Worm (Caenorhabditis elegans): ENCODE data around the gene rap-3.

rap-3 gene

DNA sequence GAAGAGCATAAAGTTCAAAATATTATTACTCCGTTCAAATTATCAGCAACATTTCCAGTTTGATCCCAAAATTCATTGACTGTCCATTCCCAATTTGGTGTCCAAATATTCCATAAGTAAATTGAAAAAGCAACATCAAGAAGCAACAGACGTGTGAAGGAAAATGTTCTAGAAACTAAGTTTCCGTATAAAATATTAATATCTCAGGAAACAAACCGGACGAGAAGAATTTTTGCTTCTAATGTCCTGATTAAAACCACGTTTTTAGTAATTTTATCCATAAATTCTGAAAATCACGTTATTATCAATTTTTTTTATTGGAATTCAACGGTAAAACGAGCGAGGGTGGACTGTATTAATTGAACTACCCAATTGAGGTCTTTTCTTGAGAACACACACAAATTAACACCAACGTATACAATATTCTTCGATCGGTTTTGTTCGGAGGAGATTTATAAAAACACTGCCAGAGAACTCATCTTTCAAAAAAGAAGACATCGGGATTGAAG, 30.1 kb upstream of the rap-3 start, which contains the start of gene pigq-1 (continued):
- TF ChIP-seq nhr-23 (tag; optimal IDR thresholded peaks at IDR 0.05) (no peak), unc-55 (GFP tag; optimal IDR thresholded peaks at IDR 0.05) (no peak), blmp-1 (tag; optimal IDR thresholded peaks at IDR 0.05; ENCODE audit: insufficient read depth) (no peak), nhr-12 (tag; optimal IDR thresholded peaks at IDR 0.05) (no peak)

DNA sequence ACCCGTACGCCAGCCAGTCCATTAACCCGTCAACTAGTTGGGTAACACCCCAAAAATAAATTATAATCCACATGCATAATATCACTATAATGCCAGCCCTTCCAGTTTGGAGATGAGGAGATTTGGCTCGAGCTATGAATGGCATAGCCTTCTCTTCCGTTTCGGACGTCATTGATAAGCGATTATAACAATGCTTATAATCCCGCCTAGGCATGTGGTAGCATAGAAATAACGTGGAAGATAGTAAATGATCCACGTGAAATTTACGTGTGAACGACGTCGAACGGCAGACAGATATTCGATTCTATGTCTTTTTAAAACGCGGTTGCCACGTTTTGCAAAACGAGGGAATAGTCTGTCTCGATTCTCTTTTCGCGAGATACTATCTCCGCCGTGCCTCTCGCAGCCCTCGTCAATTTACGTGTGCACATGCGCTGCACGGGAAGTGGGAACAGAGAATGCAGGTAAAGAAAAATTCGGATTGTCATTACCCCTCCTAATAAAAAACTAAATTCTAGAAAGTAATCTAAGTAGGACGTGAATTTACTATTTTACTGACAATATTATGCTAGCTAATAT, 28.2 kb upstream of the rap-3 start:
- TF ChIP-seq Y55F3AM.14 (GFP tag; optimal IDR thresholded peaks at IDR 0.05) = no peak
- no peak for TF ChIP-seq ztf-11 (tag; optimal IDR thresholded peaks at IDR 0.05)
- TF ChIP-seq fos-1 (tag; optimal IDR thresholded peaks at IDR 0.05) = no peak
- peak; percentile 52 for TF ChIP-seq crh-2 (tag; optimal IDR thresholded peaks at IDR 0.05)
- TF ChIP-seq sma-9 (GFP tag; optimal IDR thresholded peaks at IDR 0.05) = no peak
- no peak for TF ChIP-seq sma-9 (tag; optimal IDR thresholded peaks at IDR 0.05)
- peak; percentile 13 for TF ChIP-seq C34F6.9 (tag; optimal IDR thresholded peaks at IDR 0.05)
- TF ChIP-seq nhr-237 (tag; optimal IDR thresholded peaks at IDR 0.05) = no peak
- TF ChIP-seq mdl-1 (tag; optimal IDR thresholded peaks at IDR 0.05) = no peak
- no peak for TF ChIP-seq R02D3.7 (tag; optimal IDR thresholded peaks at IDR 0.05)
- TF ChIP-seq gmeb-1 (tag; optimal IDR thresholded peaks at IDR 0.05) = peak; percentile 20
- TF ChIP-seq nhr-23 (tag; optimal IDR thresholded peaks at IDR 0.05) = no peak
- no peak for TF ChIP-seq ceh-16 (tag; optimal IDR thresholded peaks at IDR 0.05)
- peak; percentile 42 for TF ChIP-seq nhr-129 (tag; optimal IDR thresholded peaks at IDR 0.05)
- no peak for TF ChIP-seq sem-4 (tag; optimal IDR thresholded peaks at IDR 0.05)

- TF ChIP-seq ceh-82 (tag; optimal IDR thresholded peaks at IDR 0.05) (peak; percentile 80), nhr-25 (tag; optimal IDR thresholded peaks at IDR 0.05) (peak; percentile 93), mab-5 (tag; optimal IDR thresholded peaks at IDR 0.05) (peak; percentile 73), lin-13 (GFP tag; optimal IDR thresholded peaks at IDR 0.05) (peak; percentile 96), sem-4 (tag; optimal IDR thresholded peaks at IDR 0.05) (peak; percentile 92), crh-2 (tag; optimal IDR thresholded peaks at IDR 0.05) (peak; percentile 97), ztf-11 (tag; optimal IDR thresholded peaks at IDR 0.05) (no peak), lin-39 (tag; optimal IDR thresholded peaks at IDR 0.05) (no peak), lin-11 (tag; optimal IDR thresholded peaks at IDR 0.05) (peak; percentile 95), nhr-77 (tag; optimal IDR thresholded peaks at IDR 0.05) (no peak), ama-1 (optimal IDR thresholded peaks at IDR 0.05) (peak; percentile 36), elt-1 (tag; optimal IDR thresholded peaks at IDR 0.05) (no peak), skn-1 (tag; optimal IDR thresholded peaks at IDR 0.05) (peak; percentile 62), nhr-237 (tag; optimal IDR thresholded peaks at IDR 0.05) (peak; percentile 49), nhr-11 (tag; optimal IDR thresholded peaks at IDR 0.05) (no peak), aly-2 (tag; optimal IDR thresholded peaks at IDR 0.05) (no peak), mdl-1 (tag; optimal IDR thresholded peaks at IDR 0.05) (peak; percentile 50 to 65), unc-55 (GFP tag; optimal IDR thresholded peaks at IDR 0.05) (peak; percentile 98), alr-1 (tag; optimal IDR thresholded peaks at IDR 0.05) (no peak), nhr-12 (tag; optimal IDR thresholded peaks at IDR 0.05) (no peak), elt-3 (tag; optimal IDR thresholded peaks at IDR 0.05) (no peak), mbf-1 (tag; optimal IDR thresholded peaks at IDR 0.05) (no peak), dmd-4 (tag; optimal IDR thresholded peaks at IDR 0.05) (no peak), nhr-6 (tag; optimal IDR thresholded peaks at IDR 0.05) (peak; percentile 92), unc-39 (tag; optimal IDR thresholded peaks at IDR 0.05) (no peak), sma-9 (GFP tag; optimal IDR thresholded peaks at IDR 0.05) (peak; percentile 95), sma-9 (tag; optimal IDR thresholded peaks at IDR 0.05) (no peak), egl-27 (tag; optimal IDR thresholded peaks at IDR 0.05) (peak; percentile 86), Y55F3AM.14 (GFP tag; optimal IDR thresholded peaks at IDR 0.05) (peak; percentile 76), nhr-21 (tag; optimal IDR thresholded peaks at IDR 0.05) (peak; percentile 92), F13H6.1 (tag; optimal IDR thresholded peaks at IDR 0.05) (peak; percentile 91), sma-3 (GFP tag; optimal IDR thresholded peaks at IDR 0.05) (peak; percentile 96), nhr-10 (tag; optimal IDR thresholded peaks at IDR 0.05) (peak; percentile 69), C34F6.9 (tag; optimal IDR thresholded peaks at IDR 0.05) (peak; percentile 93), ZK546.5 (tag; optimal IDR thresholded peaks at IDR 0.05) (peak; percentile 98), nhr-129 (tag; optimal IDR thresholded peaks at IDR 0.05) (peak; percentile 91), zag-1 (tag; optimal IDR thresholded peaks at IDR 0.05) (peak; percentile 98), unc-62 (GFP tag; optimal IDR thresholded peaks at IDR 0.05) (no peak), blmp-1 (tag; optimal IDR thresholded peaks at IDR 0.05; ENCODE audit: insufficient read depth) (peak; percentile 76), snpc-4 (tag; optimal IDR thresholded peaks at IDR 0.05) (peak; percentile 72), peb-1 (tag; optimal IDR thresholded peaks at IDR 0.05) (no peak), gmeb-1 (tag; optimal IDR thresholded peaks at IDR 0.05) (peak; percentile 91), ztf-1 (GFP tag; conservative IDR thresholded peaks at IDR 0.05) (no peak), ceh-16 (tag; optimal IDR thresholded peaks at IDR 0.05) (peak; percentile 31)
Measured at ce11 chrIV:11149454-11150163, 27.5 kb upstream of the rap-3 start, which contains the start of the genes F01G4.6 and pfd-1. Gene F01G4.6, minus strand, starts transcription at chrIV:11149504. Gene pfd-1, plus strand, starts transcription at chrIV:11150113.

Measured in whole organism, L2 larva.